Fruit fly (Drosophila melanogaster) whole organism, embryonic: Measurements from ENCODE around the gene Obp19d.

Experiments
- BEAF-32 ChIP-seq: fragments of 200-800 bp; sonication (Bioruptor generic); optimal IDR thresholded peaks from 3 replicates; lab custom pipeline; 2017; ENCODE audit warnings: missing biosample characterization, missing genetic modification characterization, mild to moderate bottlenecking, moderate library complexity, missing genetic modification reagents
- CG10565 ChIP-seq: fragments of 200-800 bp; sonication (Bioruptor generic); optimal IDR thresholded peaks from 3 replicates; lab custom pipeline; 2016; ENCODE audit warnings: missing biosample characterization, mild to moderate bottlenecking, missing genetic modification characterization
- CG11723 ChIP-seq: fragments of 200-800 bp; sonication (Bioruptor generic); optimal IDR thresholded peaks from 2 replicates; lab custom pipeline; 2017; ENCODE audit warnings: missing biosample characterization, mild to moderate bottlenecking, missing genetic modification characterization
- CG12104 ChIP-seq: fragments of 200-800 bp; sonication (Bioruptor generic); optimal IDR thresholded peaks from 3 replicates; lab custom pipeline; 2016; ENCODE audit warnings: missing biosample characterization, missing genetic modification characterization
- CG12659 ChIP-seq: fragments of 200-800 bp; sonication (Bioruptor generic); optimal IDR thresholded peaks from 3 replicates; lab custom pipeline; 2017; ENCODE audit warnings: mild to moderate bottlenecking, missing biosample characterization, missing genetic modification reagents, missing genetic modification characterization
- CG12744 ChIP-seq: fragments of 200-800 bp; sonication (Bioruptor generic); optimal IDR thresholded peaks from 2 replicates; lab custom pipeline; 2016; ENCODE audit warnings: missing biosample characterization, missing genetic modification characterization
- CG14710 ChIP-seq: fragments of 200-800 bp; sonication (Bioruptor generic); optimal IDR thresholded peaks from 3 replicates; lab custom pipeline; 2019; ENCODE audit warnings: missing biosample characterization, mild to moderate bottlenecking, missing genetic modification characterization, moderate library complexity
- CG1603 ChIP-seq: fragments of 200-800 bp; sonication (Bioruptor generic); optimal IDR thresholded peaks from 2 replicates; lab custom pipeline; 2019; ENCODE audit warnings: missing biosample characterization, mild to moderate bottlenecking, missing genetic modification characterization, moderate library complexity
- CG16813 ChIP-seq: fragments of 200-800 bp; sonication (Bioruptor generic); IDR thresholded peaks from 3 replicates; pipeline ENCODE4 v1.3.6; 2022; ENCODE audit warnings: missing biosample characterization, missing genetic modification characterization; ENCODE audit not compliant: partially characterized antibody
- CG18011 ChIP-seq: fragments of 200-800 bp; sonication (Bioruptor generic); optimal IDR thresholded peaks from 2 replicates; lab custom pipeline; 2017; ENCODE audit warnings: missing biosample characterization, missing genetic modification characterization, mild to moderate bottlenecking, moderate library complexity, missing genotype
- CG2129 ChIP-seq: fragments of 200-800 bp; sonication (Bioruptor generic); IDR thresholded peaks from 2 replicates; pipeline ENCODE4 v1.3.6; 2022; ENCODE audit warnings: missing biosample characterization, missing genetic modification characterization; ENCODE audit not compliant: partially characterized antibody
- CG32532 ChIP-seq: fragments of 200-800 bp; sonication (Bioruptor generic); IDR thresholded peaks from 2 replicates; pipeline ENCODE4 v1.3.6; 2022; ENCODE audit warnings: missing biosample characterization, missing genetic modification characterization
- CG3995 ChIP-seq: fragments of 200-800 bp; sonication (Bioruptor generic); optimal IDR thresholded peaks from 3 replicates; lab custom pipeline; 2016; ENCODE audit warnings: missing biosample characterization, missing genetic modification characterization
- CG8478 ChIP-seq: fragments of >200 bp; optimal IDR thresholded peaks from 2 replicates; lab custom pipeline; 2018
- CG9797 ChIP-seq: fragments of 200-800 bp; sonication (Bioruptor generic); optimal IDR thresholded peaks from 3 replicates; lab custom pipeline; 2018; ENCODE audit warnings: missing biosample characterization, mild to moderate bottlenecking, missing genetic modification characterization
- Camta ChIP-seq: fragments of 200-800 bp; sonication (Bioruptor generic); optimal IDR thresholded peaks from 2 replicates; lab custom pipeline; 2016; ENCODE audit warnings: missing biosample characterization, missing genetic modification characterization
- Dbx ChIP-seq: fragments of 200-800 bp; sonication (Bioruptor generic); IDR thresholded peaks from 3 replicates; pipeline ENCODE4 v1.3.6; 2022; ENCODE audit warnings: missing biosample characterization, missing genetic modification characterization
- Dll ChIP-seq: fragments of 200-800 bp; sonication (Bioruptor generic); IDR thresholded peaks from 4 replicates; pipeline ENCODE4 v1.3.6; 2022; ENCODE audit warnings: missing biosample characterization, missing genetic modification characterization; ENCODE audit not compliant: partially characterized antibody
- Dref ChIP-seq: fragments of 200-800 bp; sonication (Bioruptor generic); IDR thresholded peaks from 2 replicates; pipeline ENCODE4 v1.3.6; 2022; ENCODE audit warnings: missing biosample characterization, missing genetic modification characterization
- E2f2 ChIP-seq: fragments of 200-800 bp; sonication (Bioruptor generic); IDR thresholded peaks from 2 replicates; pipeline ENCODE4 v1.3.6; 2022; ENCODE audit warnings: missing biosample characterization, missing genetic modification characterization
- H15 ChIP-seq: fragments of 200-800 bp; sonication (Bioruptor generic); IDR thresholded peaks from 3 replicates; pipeline ENCODE4 v1.3.6; 2022; ENCODE audit warnings: missing biosample characterization, missing genetic modification characterization
- HLH54F ChIP-seq: fragments of 200-800 bp; sonication (Bioruptor generic); optimal IDR thresholded peaks from 3 replicates; lab custom pipeline; 2016; ENCODE audit warnings: missing biosample characterization, missing genetic modification characterization
- HmgZ ChIP-seq: fragments of 200-800 bp; sonication (Bioruptor generic); optimal IDR thresholded peaks from 2 replicates; lab custom pipeline; 2018; ENCODE audit warnings: missing biosample characterization, mild to moderate bottlenecking, missing genetic modification characterization
- Lhr ChIP-seq: fragments of 200-800 bp; sonication (Bioruptor generic); optimal IDR thresholded peaks from 3 replicates; lab custom pipeline; 2017; ENCODE audit warnings: mild to moderate bottlenecking, missing biosample characterization, missing genetic modification reagents, missing genetic modification characterization
- MBD-R2 ChIP-seq: fragments of 200-800 bp; sonication (Bioruptor generic); IDR thresholded peaks from 2 replicates; pipeline ENCODE4 v1.3.6; 2022; ENCODE audit warnings: missing biosample characterization, missing genetic modification characterization
- MESR4 ChIP-seq: fragments of 200-800 bp; sonication (Bioruptor generic); optimal IDR thresholded peaks from 2 replicates; lab custom pipeline; 2018; ENCODE audit warnings: missing biosample characterization, mild to moderate bottlenecking, missing genetic modification characterization, moderate library complexity
- Max ChIP-seq: fragments of 200-800 bp; sonication (Bioruptor generic); optimal IDR thresholded peaks from 2 replicates; lab custom pipeline; 2016; ENCODE audit warnings: missing biosample characterization, mild to moderate bottlenecking, missing genetic modification characterization
- Myb ChIP-seq: fragments of 200-800 bp; sonication (Bioruptor generic); optimal IDR thresholded peaks from 2 replicates; lab custom pipeline; 2016; ENCODE audit warnings: missing biosample characterization, missing genetic modification characterization
- NfI ChIP-seq: fragments of 200-800 bp; sonication (Bioruptor generic); optimal IDR thresholded peaks from 3 replicates; lab custom pipeline; 2018; ENCODE audit warnings: missing biosample characterization, mild to moderate bottlenecking, missing genetic modification characterization, moderate library complexity
- Opbp ChIP-seq: fragments of 200-800 bp; sonication (Bioruptor generic); IDR thresholded peaks from 3 replicates; pipeline ENCODE4 v1.3.6; 2022; ENCODE audit warnings: missing biosample characterization, missing genetic modification characterization; ENCODE audit not compliant: partially characterized antibody
- Sry-δ ChIP-seq: fragments of 200-800 bp; sonication (Bioruptor generic); optimal IDR thresholded peaks from 2 replicates; lab custom pipeline; 2016; ENCODE audit warnings: missing biosample characterization, missing genetic modification characterization
- Vsx1 ChIP-seq: fragments of 200-800 bp; sonication (Bioruptor generic); optimal IDR thresholded peaks from 2 replicates; lab custom pipeline; 2017; ENCODE audit warnings: missing biosample characterization, mild to moderate bottlenecking, missing genetic modification characterization, missing genetic modification reagents
- YL-1 ChIP-seq: fragments of 200-800 bp; sonication (Bioruptor generic); optimal IDR thresholded peaks from 3 replicates; lab custom pipeline; 2017; ENCODE audit warnings: missing biosample characterization, mild to moderate bottlenecking, missing genetic modification characterization
- ac ChIP-seq: fragments of 200-800 bp; sonication (Bioruptor generic); optimal IDR thresholded peaks from 3 replicates; lab custom pipeline; 2017; ENCODE audit warnings: missing biosample characterization, mild to moderate bottlenecking, missing genetic modification characterization
- amos ChIP-seq: fragments of 200-800 bp; sonication (Bioruptor generic); IDR thresholded peaks from 2 replicates; pipeline ENCODE4 v1.3.6; 2022; ENCODE audit warnings: missing biosample characterization, missing genetic modification characterization; ENCODE audit not compliant: partially characterized antibody
- az2 ChIP-seq: fragments of 200-800 bp; sonication (Bioruptor generic); optimal IDR thresholded peaks from 3 replicates; lab custom pipeline; 2016; ENCODE audit warnings: missing biosample characterization, missing genetic modification characterization
- bcd ChIP-seq: fragments of 200-800 bp; sonication (Bioruptor generic); optimal IDR thresholded peaks from 2 replicates; lab custom pipeline; 2017; ENCODE audit warnings: missing biosample characterization, mild to moderate bottlenecking, missing genetic modification characterization
- cg ChIP-seq: fragments of 200-800 bp; sonication (Bioruptor generic); optimal IDR thresholded peaks from 3 replicates; lab custom pipeline; 2019; ENCODE audit warnings: missing biosample characterization, mild to moderate bottlenecking, missing genetic modification characterization, moderate library complexity
- chn ChIP-seq: fragments of 200-800 bp; sonication (Bioruptor generic); optimal IDR thresholded peaks from 2 replicates; lab custom pipeline; 2016; ENCODE audit warnings: missing biosample characterization, missing genetic modification characterization
- dm ChIP-seq: fragments of 200-800 bp; sonication (Bioruptor generic); optimal IDR thresholded peaks from 3 replicates; lab custom pipeline; 2016; ENCODE audit warnings: missing biosample characterization, missing genetic modification characterization
- mld ChIP-seq: fragments of 200-800 bp; sonication (Bioruptor generic); IDR thresholded peaks from 3 replicates; pipeline ENCODE4 v1.3.6; 2022; ENCODE audit warnings: missing biosample characterization, missing genetic modification characterization; ENCODE audit not compliant: partially characterized antibody
- p53 ChIP-seq: fragments of 200-800 bp; sonication (Bioruptor generic); optimal IDR thresholded peaks from 2 replicates; lab custom pipeline; 2016; ENCODE audit warnings: missing biosample characterization, missing genetic modification characterization
- psq ChIP-seq: fragments of 200-800 bp; sonication (Bioruptor generic); optimal IDR thresholded peaks from 2 replicates; lab custom pipeline; 2017; ENCODE audit warnings: missing biosample characterization, missing genetic modification characterization
- pzg ChIP-seq: fragments of 200-800 bp; sonication (Bioruptor generic); optimal IDR thresholded peaks from 3 replicates; lab custom pipeline; 2018; ENCODE audit warnings: missing biosample characterization, mild to moderate bottlenecking, missing genetic modification characterization, moderate library complexity
- sens ChIP-seq: fragments of 200-800 bp; sonication (Bioruptor generic); peaks from one replicate; lab custom pipeline; 2016; ENCODE audit warnings: missing biosample characterization, missing genetic modification characterization
- sug ChIP-seq: fragments of 200-800 bp; optimal IDR thresholded peaks from 2 replicates; lab custom pipeline; 2019; ENCODE audit warnings: missing biosample characterization, mild to moderate bottlenecking, missing genetic modification characterization, moderate library complexity
- tx ChIP-seq: fragments of 200-800 bp; sonication (Bioruptor generic); optimal IDR thresholded peaks from 2 replicates; lab custom pipeline; 2016; ENCODE audit warnings: missing biosample characterization, missing genetic modification characterization
- unc-4 ChIP-seq: fragments of 200-800 bp; sonication (Bioruptor generic); IDR thresholded peaks from 2 replicates; pipeline ENCODE4 v1.3.6; 2022; ENCODE audit warnings: missing biosample characterization, missing genetic modification characterization; ENCODE audit not compliant: partially characterized antibody
- yki ChIP-seq: fragments of >200 bp; optimal IDR thresholded peaks from 3 replicates; lab custom pipeline; 2018

The Obp19d gene

DNA sequence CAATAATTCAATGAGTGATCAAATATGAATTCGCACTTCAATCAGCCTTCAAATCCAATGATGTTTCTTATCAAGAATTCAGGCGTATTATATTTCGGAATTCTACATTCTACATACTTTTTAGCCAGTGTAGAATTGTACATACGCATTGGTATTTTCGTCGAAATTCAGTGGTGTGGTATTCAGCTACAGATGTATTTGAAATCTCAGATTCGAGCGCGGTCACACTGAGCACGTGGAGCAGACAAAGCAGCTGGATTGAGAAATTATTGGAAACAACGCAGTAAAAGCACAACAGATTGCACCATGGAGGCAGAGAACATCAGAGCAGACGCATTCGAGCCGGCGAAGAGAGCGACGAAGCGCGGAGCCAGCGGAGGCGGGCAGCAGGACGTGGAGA, 28.2 kb upstream of the Obp19d start (continued):
- TF ChIP-seq CG16813 (GFP tag; lab: Robert Waterston, UW) (peak; percentile 43; the same call in 1 of the 3 replicates), E2f2 (GFP tag; lab: Robert Waterston, UW) (peak; percentile 42), CG12659 (GFP tag; lab: Kevin White, UChicago) (peak; percentile 15), Dref (GFP tag; lab: Robert Waterston, UW) (peak; percentile 36; the same call in 1 of the 2 replicates), HmgZ (tag; lab: Kevin White, UChicago) (peak; percentile 53), CG2129 (GFP tag; lab: Robert Waterston, UW) (no peak), YL-1 (GFP tag; lab: Kevin White, UChicago) (peak; percentile 49), Myb (GFP tag; lab: Kevin White, UChicago) (peak; percentile 52), CG3995 (GFP tag; lab: Kevin White, UChicago) (peak; percentile 7), pzg (GFP tag; lab: Kevin White, UChicago) (peak; percentile 75), unc-4 (GFP tag; lab: Robert Waterston, UW) (0 out of 2 replicates have a peak, but pooled peaks have one; percentile 16), yki (lab: Kevin White, UChicago) (no peak), chn (GFP tag; lab: Kevin White, UChicago) (no peak), Lhr (GFP tag; lab: Kevin White, UChicago) (peak; percentile 17), tx (GFP tag; lab: Kevin White, UChicago) (no peak), CG18011 (GFP tag; lab: Kevin White, UChicago) (peak; percentile 41), Dbx (GFP tag; lab: Robert Waterston, UW) (no peak), BEAF-32 (GFP tag; lab: Kevin White, UChicago) (peak; percentile 39), CG12104 (GFP tag; lab: Kevin White, UChicago) (no peak), Max (peak; percentile 78), Sry-δ (GFP tag; lab: Kevin White, UChicago) (peak; percentile 9), sug (tag; lab: Kevin White, UChicago) (peak; percentile 7), Dll (GFP tag; lab: Robert Waterston, UW) (0 out of 4 replicates have a peak, but pooled peaks have one; percentile 20), H15 (GFP tag; lab: Robert Waterston, UW) (0 out of 3 replicates have a peak, but pooled peaks have one; percentile 12), CG14710 (tag; lab: Kevin White, UChicago) (peak; percentile 35)

DNA sequence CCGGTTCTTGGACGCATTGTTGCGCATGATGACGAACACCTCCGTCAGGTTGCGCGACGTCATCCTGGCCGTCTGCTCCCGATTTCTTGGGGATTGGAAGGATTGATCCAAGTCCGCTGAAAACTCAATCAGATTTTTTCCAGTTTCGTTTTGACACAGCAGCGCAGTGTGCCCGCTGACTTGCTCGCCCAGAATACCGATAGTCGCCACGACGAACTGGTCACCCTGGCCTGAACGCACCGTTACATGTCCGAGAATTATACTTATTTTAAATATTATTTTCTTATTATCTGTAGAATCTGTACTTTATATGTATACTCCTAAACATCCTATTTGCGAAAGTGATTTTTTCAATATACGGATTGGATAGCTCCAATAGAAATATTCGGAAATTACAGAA, 25.8 kb upstream of the Obp19d start, which contains the start of gene Syx16:
Gene Syx16, minus strand, starts transcription at position 172 of the 400 bp plus-strand sequence.
- no peak for TF ChIP-seq CG11723 (GFP tag; lab: Kevin White, UChicago)
- peak; percentile 56 for TF ChIP-seq CG9797 (GFP tag; lab: Kevin White, UChicago)
- no peak for TF ChIP-seq HLH54F (GFP tag; lab: Kevin White, UChicago)
- peak; percentile 66 for TF ChIP-seq Myb (GFP tag; lab: Kevin White, UChicago)
- TF ChIP-seq mld (GFP tag; lab: Robert Waterston, UW): no peak
- no peak for TF ChIP-seq BEAF-32 (GFP tag; lab: Kevin White, UChicago)
- TF ChIP-seq az2: no peak
- no peak for TF ChIP-seq bcd (GFP tag; lab: Kevin White, UChicago)
- TF ChIP-seq CG1603 (tag; lab: Kevin White, UChicago): no peak
- no peak for TF ChIP-seq psq
- TF ChIP-seq dm: no peak
- peak; percentile 42; the same call in 1 of the 2 replicates for TF ChIP-seq amos (GFP tag; lab: Robert Waterston, UW)
- no peak for TF ChIP-seq CG8478 (lab: Kevin White, UChicago)
- TF ChIP-seq cg (GFP tag; lab: Kevin White, UChicago): no peak
- no peak for TF ChIP-seq p53
- TF ChIP-seq CG10565 (GFP tag; lab: Kevin White, UChicago): no peak
- TF ChIP-seq Dref (GFP tag; lab: Robert Waterston, UW): peak; percentile 45
- peak; percentile 37 for TF ChIP-seq MBD-R2 (GFP tag; lab: Robert Waterston, UW)
- no peak for TF ChIP-seq NfI
- TF ChIP-seq Camta: no peak
- TF ChIP-seq sens (GFP tag; lab: Kevin White, UChicago): no peak
- TF ChIP-seq Opbp (GFP tag; lab: Robert Waterston, UW): 0 out of 3 replicates have a peak, but pooled peaks have one; percentile 10
- peak; percentile 74 for TF ChIP-seq MESR4
- no peak for TF ChIP-seq CG12744
- TF ChIP-seq CG32532 (GFP tag; lab: Robert Waterston, UW): no peak
- TF ChIP-seq ac (GFP tag; lab: Kevin White, UChicago): no peak
- no peak for TF ChIP-seq Vsx1 (GFP tag; lab: Kevin White, UChicago)
